Fruit fly (Drosophila melanogaster) S2 (cell line): ENCODE results near the gene eater.

Experiments
- CG8478 ChIP-seq: fragments of >200 bp; optimal IDR thresholded peaks from 2 replicates; lab custom pipeline; 2018
- CTCF ChIP-seq, 2 experiments: fragments of >200 bp; optimal IDR thresholded peaks; 2 replicates each; lab custom pipeline; 2018

eater gene

dm6 chr3R:27075694-27076093 lies 23.8 kb downstream of the eater start, which contains the start of gene CG14257:
CG14257 (plus strand) TSS chr3R:27075870.
- no peak for TF ChIP-seq CG8478
- TF ChIP-seq CTCF (optimal IDR thresholded peaks at IDR 0.05; lab: Kevin White, UChicago) = no peak

dm6 chr3R:27070906-27071498 lies 28.5 kb downstream of the eater start:
- TF ChIP-seq CG8478 (no peak), CTCF (optimal IDR thresholded peaks at IDR 0.05; lab: Kevin White, UChicago) (no peak)

- TF ChIP-seq CG8478 = no peak
- no peak for TF ChIP-seq CTCF (optimal IDR thresholded peaks at IDR 0.05; lab: Kevin White, UChicago)
These were observed 29.5 kb downstream of the eater start, which contains the start of gene spz for dm6 chr3R:27069810-27070625. spz (minus strand) TSS chr3R:27070070.

- no peak for TF ChIP-seq CTCF (optimal IDR thresholded peaks at IDR 0.05; lab: Kevin White, UChicago)
- no peak for TF ChIP-seq CG8478
These were observed 30.3 kb downstream of the eater start for dm6 chr3R:27069201-27069600.

- TF ChIP-seq CG8478 (no peak), CTCF (optimal IDR thresholded peaks at IDR 0.05; lab: Kevin White, UChicago) (no peak)
These were observed 32.1 kb downstream of the eater start for dm6 chr3R:27067362-27067761.

- no peak for TF ChIP-seq CTCF (optimal IDR thresholded peaks at IDR 0.05; lab: Kevin White, UChicago)
These were observed 34.3 kb downstream of the eater start, which contains the start of gene CG43935 for dm6 chr3R:27065136-27065535. CG43935 (plus strand) TSS chr3R:27065436.

dm6 chr3R:27064099-27064498 lies 35.4 kb downstream of the eater start, which contains the start of gene Nep5:
Nep5 (minus strand) TSS chr3R:27064199.
- TF ChIP-seq CG8478 (no peak), CTCF (optimal IDR thresholded peaks at IDR 0.05; lab: Kevin White, UChicago) (no peak)

- no peak for TF ChIP-seq CTCF (optimal IDR thresholded peaks at IDR 0.05; lab: Kevin White, UChicago)
- no peak for TF ChIP-seq CG8478
These were observed 37.6 kb downstream of the eater start, which contains the start of gene CG34292 for dm6 chr3R:27061916-27062315. CG34292 (plus strand) TSS chr3R:27062216.

- TF ChIP-seq CTCF (optimal IDR thresholded peaks at IDR 0.05; lab: Kevin White, UChicago) = no peak
- no peak for TF ChIP-seq CG8478
These were observed 43.3 kb downstream of the eater start for dm6 chr3R:27056152-27056551.

- TF ChIP-seq CG8478 (no peak), CTCF (optimal IDR thresholded peaks at IDR 0.05; lab: Kevin White, UChicago) (no peak)
These were observed 49.9 kb downstream of the eater start for dm6 chr3R:27049549-27049948.

- TF ChIP-seq CTCF (optimal IDR thresholded peaks at IDR 0.05; lab: Kevin White, UChicago) = no peak
- no peak for TF ChIP-seq CG8478
These were observed 50.8 kb downstream of the eater start, which contains the start of gene TwdlT for dm6 chr3R:27048561-27049270. TwdlT (plus strand) TSS chr3R:27049220.
